Worm (Caenorhabditis elegans) whole organism, young adult: ENCODE data around the gene F42H10.3.

Experiments used
- B0261.1 ChIP-seq: sonication (generic microtip); optimal IDR thresholded peaks from 2 replicates; lab custom pipeline; 2016; ENCODE audit warnings: mild to moderate bottlenecking, missing genetic modification characterization, moderate library complexity, missing compliant biosample characterization
- C17E4.6 ChIP-seq: fragments of 200-800 bp; sonication (Bioruptor generic); IDR thresholded peaks from 2 replicates; pipeline ENCODE4 v1.3.6; 2022; ENCODE audit warnings: missing genetic modification reagents, missing genetic modification characterization, missing compliant biosample characterization
- D2030.7 ChIP-seq: fragments of 200-800 bp; sonication (Bioruptor generic); IDR thresholded peaks from 2 replicates; pipeline ENCODE4 v1.3.6; 2022; ENCODE audit warnings: missing genetic modification reagents, missing genetic modification characterization, missing compliant biosample characterization
- F22D6.2 ChIP-seq: sonication (generic microtip); optimal IDR thresholded peaks from 2 replicates; lab custom pipeline; 2016; ENCODE audit warnings: mild to moderate bottlenecking, missing genetic modification characterization, missing compliant biosample characterization
- F37B4.10 ChIP-seq: fragments of 200-800 bp; sonication (Bioruptor generic); IDR thresholded peaks from 2 replicates; pipeline ENCODE4 v1.3.6; 2022; ENCODE audit warnings: missing genetic modification characterization, missing compliant biosample characterization
- F49E8.2 ChIP-seq: sonication (generic microtip); optimal IDR thresholded peaks from 3 replicates; lab custom pipeline; 2017; ENCODE audit warnings: missing genetic modification characterization, mild to moderate bottlenecking, missing compliant biosample characterization, antibody characterized with exemption, moderate library complexity; ENCODE audit not compliant: insufficient read depth
- F57C9.4 ChIP-seq: sonication (generic microtip); optimal IDR thresholded peaks from 2 replicates; lab custom pipeline; 2017; ENCODE audit warnings: mild to moderate bottlenecking, missing genetic modification characterization, missing compliant biosample characterization
- T07F8.4 ChIP-seq: sonication (generic microtip); optimal IDR thresholded peaks from 2 replicates; lab custom pipeline; 2016; ENCODE audit warnings: mild to moderate bottlenecking, missing genetic modification characterization, moderate library complexity, missing compliant biosample characterization
- Y56A3A.18 ChIP-seq: fragments of 200-800 bp; sonication (Bioruptor generic); IDR thresholded peaks from 2 replicates; pipeline ENCODE4 v1.3.6; 2022; ENCODE audit warnings: missing genetic modification reagents, missing genetic modification characterization, missing compliant biosample characterization
- Y79H2A.3 ChIP-seq: fragments of 200-800 bp; sonication (Bioruptor generic); conservative IDR thresholded peaks from 2 replicates; pipeline ENCODE4 v1.3.6; 2022; ENCODE audit warnings: missing genetic modification reagents, missing genetic modification characterization, missing compliant biosample characterization
- akir-1 ChIP-seq: fragments of 200-800 bp; sonication (Bioruptor generic); optimal IDR thresholded peaks from 2 replicates; lab custom pipeline; 2018; ENCODE audit warnings: mild to moderate bottlenecking, missing genetic modification characterization, moderate library complexity, missing compliant biosample characterization
- athp-1 ChIP-seq: sonication (generic microtip); optimal IDR thresholded peaks from 2 replicates; lab custom pipeline; 2017; ENCODE audit warnings: mild to moderate bottlenecking, missing genetic modification characterization, missing compliant biosample characterization
- attf-3 ChIP-seq: fragments of 200-800 bp; sonication (Bioruptor generic); conservative IDR thresholded peaks from 2 replicates; pipeline ENCODE4 v1.3.6; 2022; ENCODE audit warnings: missing genetic modification reagents, missing genetic modification characterization, missing compliant biosample characterization
- bed-1 ChIP-seq: fragments of 200-800 bp; sonication (Bioruptor generic); IDR thresholded peaks from 2 replicates; pipeline ENCODE4 v1.3.6; 2022; ENCODE audit warnings: missing genetic modification reagents, missing genetic modification characterization, missing compliant biosample characterization
- bed-2 ChIP-seq: fragments of 200-800 bp; sonication (Bioruptor generic); IDR thresholded peaks from 2 replicates; pipeline ENCODE4 v1.3.6; 2022; ENCODE audit warnings: missing genetic modification reagents, missing genetic modification characterization, missing compliant biosample characterization
- ccch-3 ChIP-seq: fragments of 200-800 bp; sonication (Bioruptor generic); optimal IDR thresholded peaks from 2 replicates; lab custom pipeline; 2018; ENCODE audit warnings: mild to moderate bottlenecking, missing genetic modification characterization, missing compliant biosample characterization
- ceh-100 ChIP-seq: fragments of 200-800 bp; sonication (Bioruptor generic); IDR thresholded peaks from 2 replicates; pipeline ENCODE4 v1.3.6; 2022; ENCODE audit warnings: missing genetic modification reagents, missing genetic modification characterization, missing compliant biosample characterization
- ceh-27 ChIP-seq: fragments of 200-800 bp; sonication (Bioruptor generic); optimal IDR thresholded peaks from 2 replicates; lab custom pipeline; 2018; ENCODE audit warnings: mild to moderate bottlenecking, missing genetic modification characterization, moderate library complexity, missing compliant biosample characterization
- die-1 ChIP-seq: sonication (generic microtip); optimal IDR thresholded peaks from 2 replicates; lab custom pipeline; 2016; ENCODE audit warnings: missing genotype, mild to moderate bottlenecking, missing genetic modification characterization, missing compliant biosample characterization
- fkh-3 ChIP-seq: sonication (generic microtip); optimal IDR thresholded peaks from 2 replicates; lab custom pipeline; 2016; ENCODE audit warnings: mild to moderate bottlenecking, missing genetic modification characterization, missing compliant biosample characterization
- hlh-12 ChIP-seq: sonication (generic microtip); optimal IDR thresholded peaks from 2 replicates; lab custom pipeline; 2016; ENCODE audit warnings: missing genetic modification characterization, missing compliant biosample characterization
- hlh-26 ChIP-seq: fragments of 200-800 bp; sonication (Bioruptor generic); conservative IDR thresholded peaks from 2 replicates; pipeline ENCODE4 v1.3.6; 2022; ENCODE audit warnings: missing genetic modification reagents, missing genetic modification characterization, missing compliant biosample characterization
- hmg-20 ChIP-seq: fragments of 200-800 bp; sonication (Bioruptor generic); IDR thresholded peaks from 2 replicates; pipeline ENCODE4 v1.3.6; 2022; ENCODE audit warnings: missing genetic modification reagents, missing genetic modification characterization, missing compliant biosample characterization
- hsf-1 ChIP-seq: fragments of 200-800 bp; sonication (Bioruptor generic); IDR thresholded peaks from 2 replicates; pipeline ENCODE4 v1.3.6; 2022; ENCODE audit warnings: missing genetic modification reagents, missing genetic modification characterization, missing compliant biosample characterization
- let-526 ChIP-seq: fragments of 200-800 bp; sonication (Bioruptor generic); IDR thresholded peaks from 2 replicates; pipeline ENCODE4 v1.3.6; 2022; ENCODE audit warnings: missing genetic modification reagents, missing genetic modification characterization, missing compliant biosample characterization
- lin-35 ChIP-seq, 3 experiments: fragments of 150-350 bp in 2 of 3; sonication (generic microtip) in 1 of 3; optimal IDR thresholded peaks; 2 replicates each; lab custom pipeline; 2014 to 2018; ENCODE audit warnings: missing biosample characterization in 3 of 3, missing genetic modification characterization in 3 of 3, missing genetic modification reagents in 3 of 3
- lin-54 ChIP-seq: fragments of 200-800 bp; sonication (Bioruptor generic); optimal IDR thresholded peaks from 2 replicates; lab custom pipeline; 2018; ENCODE audit warnings: mild to moderate bottlenecking, missing genetic modification characterization, missing compliant biosample characterization
- madf-3 ChIP-seq: fragments of 200-800 bp; sonication (Bioruptor generic); IDR thresholded peaks from 2 replicates; pipeline ENCODE4 v1.3.6; 2022; ENCODE audit warnings: missing genetic modification reagents, missing genetic modification characterization, missing compliant biosample characterization
- madf-6 ChIP-seq: fragments of 200-800 bp; sonication (Bioruptor generic); IDR thresholded peaks from 2 replicates; pipeline ENCODE4 v1.3.6; 2022; ENCODE audit warnings: missing genetic modification reagents, missing genetic modification characterization, missing compliant biosample characterization
- madf-8 ChIP-seq: fragments of 200-800 bp; sonication (Bioruptor generic); conservative IDR thresholded peaks from 2 replicates; pipeline ENCODE4 v1.3.6; 2022; ENCODE audit warnings: missing genetic modification reagents, missing genetic modification characterization, missing compliant biosample characterization
- mel-28 ChIP-seq: sonication (generic microtip); optimal IDR thresholded peaks from 2 replicates; lab custom pipeline; 2016; ENCODE audit warnings: borderline replicate concordance, mild to moderate bottlenecking, missing genetic modification characterization, missing compliant biosample characterization
- nfyb-1 ChIP-seq: fragments of 200-800 bp; sonication (Bioruptor generic); IDR thresholded peaks from 2 replicates; pipeline ENCODE4 v1.3.6; 2022; ENCODE audit warnings: missing genetic modification reagents, missing genetic modification characterization, missing compliant biosample characterization
- nhr-179 ChIP-seq: sonication (generic microtip); optimal IDR thresholded peaks from 2 replicates; lab custom pipeline; 2016; ENCODE audit warnings: mild to moderate bottlenecking, missing genetic modification characterization, missing compliant biosample characterization
- nhr-27 ChIP-seq: fragments of 200-800 bp; sonication (Bioruptor generic); optimal IDR thresholded peaks from 2 replicates; lab custom pipeline; 2018; ENCODE audit warnings: mild to moderate bottlenecking, missing genetic modification characterization, moderate library complexity, missing compliant biosample characterization
- snpc-3.4 ChIP-seq: sonication (generic microtip); optimal IDR thresholded peaks from 2 replicates; lab custom pipeline; 2017; ENCODE audit warnings: missing genetic modification characterization, mild to moderate bottlenecking, missing compliant biosample characterization, antibody characterized with exemption, moderate library complexity, missing genotype, missing genetic modification reagents
- somi-1 ChIP-seq: fragments of 200-800 bp; sonication (Bioruptor generic); optimal IDR thresholded peaks from 2 replicates; lab custom pipeline; 2018; ENCODE audit warnings: mild to moderate bottlenecking, missing genetic modification characterization, missing compliant biosample characterization
- sptf-2 ChIP-seq: fragments of 200-800 bp; sonication (Bioruptor generic); optimal IDR thresholded peaks from 2 replicates; lab custom pipeline; 2018; ENCODE audit warnings: mild to moderate bottlenecking, missing genetic modification characterization, missing compliant biosample characterization
- tbx-9 ChIP-seq: sonication (generic microtip); optimal IDR thresholded peaks from 2 replicates; lab custom pipeline; 2016; ENCODE audit warnings: borderline replicate concordance, missing genetic modification characterization, inconsistent platforms, missing compliant biosample characterization
- tlf-1 ChIP-seq: fragments of 200-800 bp; sonication (Bioruptor generic); optimal IDR thresholded peaks from 2 replicates; lab custom pipeline; 2018; ENCODE audit warnings: mild to moderate bottlenecking, missing genetic modification characterization, missing compliant biosample characterization
- unc-130 ChIP-seq: sonication (generic microtip); optimal IDR thresholded peaks from 2 replicates; lab custom pipeline; 2016; ENCODE audit warnings: missing genetic modification reagents, missing genetic modification characterization, missing compliant biosample characterization
- xnd-1 ChIP-seq: sonication (generic microtip); optimal IDR thresholded peaks from 2 replicates; lab custom pipeline; 2016; ENCODE audit warnings: missing genotype, missing genetic modification reagents, missing genetic modification characterization, missing compliant biosample characterization
- zfh-2 ChIP-seq: fragments of 200-800 bp; sonication (Bioruptor generic); conservative IDR thresholded peaks from 2 replicates; pipeline ENCODE4 v1.3.6; 2022; ENCODE audit warnings: missing genetic modification reagents, missing genetic modification characterization, missing compliant biosample characterization
- zim-3 ChIP-seq: sonication (generic microtip); optimal IDR thresholded peaks from 2 replicates; lab custom pipeline; 2017; ENCODE audit warnings: mild to moderate bottlenecking, missing genetic modification characterization, moderate library complexity, missing compliant biosample characterization
- ztf-26 ChIP-seq: sonication (generic microtip); optimal IDR thresholded peaks from 2 replicates; lab custom pipeline; 2017; ENCODE audit warnings: missing genetic modification characterization, missing compliant biosample characterization
- ztf-3 ChIP-seq: fragments of 200-800 bp; sonication (Bioruptor generic); optimal IDR thresholded peaks from 2 replicates; lab custom pipeline; 2018; ENCODE audit warnings: mild to moderate bottlenecking, missing genetic modification characterization, missing compliant biosample characterization
- ztf-6 ChIP-seq: fragments of 200-800 bp; sonication (Bioruptor generic); IDR thresholded peaks from 2 replicates; pipeline ENCODE4 v1.3.6; 2022; ENCODE audit warnings: missing genetic modification reagents, missing genetic modification characterization, missing compliant biosample characterization

F42H10.3 gene

DNA sequence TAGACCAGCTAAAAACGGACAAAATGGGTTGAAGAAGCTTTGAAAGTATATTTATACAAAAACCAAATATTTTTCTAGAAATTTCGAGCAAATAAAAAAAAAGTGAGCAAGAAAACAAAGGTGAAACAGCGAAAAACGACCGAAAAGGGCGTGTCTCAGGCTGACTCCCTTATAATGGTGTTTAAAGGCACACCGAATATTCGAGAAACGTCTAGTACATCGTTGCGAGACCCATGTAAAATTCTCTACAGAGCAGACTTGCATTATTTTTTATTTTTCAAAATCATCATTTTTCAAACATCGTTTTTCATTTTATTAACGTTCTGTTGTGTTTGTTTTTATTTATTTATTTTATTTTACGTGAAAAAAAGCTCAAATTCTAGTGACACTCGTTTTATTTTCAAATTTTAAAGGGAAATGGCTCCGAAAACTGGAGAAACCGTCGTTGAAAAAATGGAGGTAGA is 37.0 kb upstream of the F42H10.3 start, which contains the start of gene rpn-3 (continued):
- TF ChIP-seq ztf-6 (GFP tag; lab: Robert Waterston, UW) (0 out of 2 replicates have a peak, but pooled peaks have one; percentile 13), nhr-179 (tag; lab: Kevin White, UChicago) (no peak), mel-28 (peak; percentile 3), Y56A3A.18 (peak; percentile 71), madf-6 (peak; percentile 96), hsf-1 (GFP tag; lab: Robert Waterston, UW) (peak; percentile 100), F49E8.2 (tag; lab: Kevin White, UChicago) (peak; percentile 91), zfh-2 (no peak), unc-130 (GFP tag; lab: Kevin White, UChicago) (peak; percentile 49), fkh-3 (no peak), bed-1 (GFP tag; lab: Robert Waterston, UW) (no peak), hlh-12 (tag; lab: Kevin White, UChicago) (no peak), tbx-9 (tag; lab: Kevin White, UChicago) (no peak), F37B4.10 (GFP tag; lab: Robert Waterston, UW) (no peak), nhr-27 (tag; lab: Kevin White, UChicago) (no peak), zim-3 (no peak), hmg-20 (0 out of 2 replicates have a peak, but pooled peaks have one; percentile 68), lin-35 (GFP tag; optimal IDR thresholded peaks at IDR 0.05; lab: Kevin White, UChicago) (peak in 2 of 3 experiments; percentile 66 to 92), die-1 (no peak), let-526 (peak; percentile 83; the same call in 1 of the 2 replicates), Y79H2A.3 (0 out of 2 replicates have a peak, but pooled peaks have one; percentile 56), B0261.1 (tag; lab: Kevin White, UChicago) (peak; percentile 28), ztf-3 (GFP tag; lab: Kevin White, UChicago) (peak; percentile 49), F57C9.4 (tag; lab: Kevin White, UChicago) (no peak), sptf-2 (GFP tag; lab: Kevin White, UChicago) (no peak), athp-1 (tag; lab: Kevin White, UChicago) (peak; percentile 79), D2030.7 (peak; percentile 87), T07F8.4 (tag; lab: Kevin White, UChicago) (no peak), tlf-1 (GFP tag; lab: Kevin White, UChicago) (peak; percentile 96), C17E4.6 (peak; percentile 89; the same call in 1 of the 2 replicates), ceh-100 (peak; percentile 78), bed-2 (GFP tag; lab: Robert Waterston, UW) (peak; percentile 76; the same call in 1 of the 2 replicates), akir-1 (GFP tag; lab: Kevin White, UChicago) (no peak), ztf-26 (peak; percentile 78), F22D6.2 (peak; percentile 85), ccch-3 (no peak), nfyb-1 (GFP tag; lab: Robert Waterston, UW) (peak; percentile 95), snpc-3.4 (tag; lab: Kevin White, UChicago) (peak; percentile 93), xnd-1 (tag; lab: Kevin White, UChicago) (peak; percentile 69), hlh-26 (no peak), madf-8 (peak; percentile 80), madf-3 (GFP tag; lab: Robert Waterston, UW) (peak; percentile 94), ceh-27 (GFP tag; lab: Kevin White, UChicago) (peak; percentile 90), somi-1 (GFP tag; lab: Kevin White, UChicago) (peak; percentile 83), attf-3 (GFP tag; lab: Robert Waterston, UW) (peak; percentile 84), lin-54 (GFP tag; lab: Kevin White, UChicago) (peak; percentile 95)
